Worm (Caenorhabditis elegans) whole organism, mixed stage, embryonic: ENCODE measurements around the gene F54H5.2.

Source experiments
- blmp-1 ChIP-seq: fragments of 150-350 bp; optimal IDR thresholded peaks from 2 replicates; lab custom pipeline; 2014; ENCODE audit warnings: missing biosample characterization, missing genetic modification characterization
- ceh-83 ChIP-seq: fragments of 200-800 bp; sonication (Bioruptor generic); optimal IDR thresholded peaks from 2 replicates; lab custom pipeline; 2018; ENCODE audit warnings: mild to moderate bottlenecking, missing genetic modification characterization, missing compliant biosample characterization
- elt-1 ChIP-seq: sonication (generic microtip); optimal IDR thresholded peaks from 2 replicates; lab custom pipeline; 2017; ENCODE audit warnings: missing genetic modification characterization, mild to moderate bottlenecking, missing compliant biosample characterization, antibody characterized with exemption, moderate library complexity, borderline replicate concordance; ENCODE audit not compliant: insufficient read depth
- elt-3 ChIP-seq: fragments of 150-350 bp; optimal IDR thresholded peaks from 2 replicates; lab custom pipeline; 2014; ENCODE audit warnings: missing biosample characterization, missing genetic modification characterization
- lin-13 ChIP-seq: fragments of 150-350 bp; optimal IDR thresholded peaks from 2 replicates; lab custom pipeline; 2014; ENCODE audit warnings: missing biosample characterization, missing genetic modification characterization
- lin-32 ChIP-seq: fragments of 200-800 bp; sonication (Bioruptor generic); optimal IDR thresholded peaks from 2 replicates; lab custom pipeline; 2018; ENCODE audit warnings: mild to moderate bottlenecking, missing genetic modification characterization, missing compliant biosample characterization
- mab-5 ChIP-seq: fragments of 150-350 bp; optimal IDR thresholded peaks from 2 replicates; lab custom pipeline; 2014; ENCODE audit warnings: missing biosample characterization, missing genetic modification characterization
- mep-1 ChIP-seq: fragments of 150-350 bp; optimal IDR thresholded peaks from 2 replicates; lab custom pipeline; 2017; ENCODE audit warnings: missing biosample characterization, missing genetic modification reagents, missing genetic modification characterization, inconsistent platforms
- nhr-237 ChIP-seq: fragments of 150-350 bp; optimal IDR thresholded peaks from 2 replicates; lab custom pipeline; 2014; ENCODE audit warnings: missing biosample characterization, missing genetic modification characterization
- nhr-28 ChIP-seq: fragments of 150-350 bp; optimal IDR thresholded peaks from 2 replicates; lab custom pipeline; 2014; ENCODE audit warnings: missing biosample characterization, missing genetic modification characterization
- pha-4 ChIP-seq: fragments of 150-350 bp; optimal IDR thresholded peaks from 2 replicates; lab custom pipeline; 2018; ENCODE audit warnings: missing biosample characterization, missing genetic modification reagents, missing genetic modification characterization
- snpc-4 ChIP-seq: fragments of 150-350 bp; optimal IDR thresholded peaks from 2 replicates; lab custom pipeline; 2014; ENCODE audit warnings: missing biosample characterization, missing genetic modification characterization

ce11 chrII:6609315-6609842 lies 17.9 kb upstream of the F54H5.2 start, which contains the start of gene epg-5:
- TF ChIP-seq elt-1 (tag; lab: Kevin White, UChicago): no peak
- no peak for TF ChIP-seq lin-13 (tag; lab: Kevin White, UChicago)
- no peak for TF ChIP-seq ceh-83 (GFP tag; lab: Kevin White, UChicago)
- TF ChIP-seq mep-1 (tag; lab: Kevin White, UChicago): no peak
- TF ChIP-seq elt-3 (tag; lab: Kevin White, UChicago): no peak
- no peak for TF ChIP-seq snpc-4
- no peak for TF ChIP-seq nhr-237
- no peak for TF ChIP-seq nhr-28
- no peak for TF ChIP-seq pha-4 (tag; lab: Kevin White, UChicago)
- TF ChIP-seq lin-32 (GFP tag; lab: Kevin White, UChicago): no peak
- TF ChIP-seq mab-5 (tag; lab: Kevin White, UChicago): no peak
- TF ChIP-seq blmp-1: no peak
